Worm (Caenorhabditis elegans) whole organism, young adult: Measurements from ENCODE around the gene C33G8.13.

Experiments used
- D2030.7 ChIP-seq: fragments of 200-800 bp; sonication (Bioruptor generic); IDR thresholded peaks from 2 replicates; pipeline ENCODE4 v1.3.6; 2022; ENCODE audit warnings: missing genetic modification reagents, missing genetic modification characterization, missing compliant biosample characterization
- F39B2.1 ChIP-seq: fragments of 200-800 bp; sonication (Bioruptor generic); IDR thresholded peaks from 2 replicates; pipeline ENCODE4 v1.3.6; 2022; ENCODE audit warnings: missing genetic modification reagents, missing genetic modification characterization, missing compliant biosample characterization
- F49E8.2 ChIP-seq: sonication (generic microtip); optimal IDR thresholded peaks from 3 replicates; lab custom pipeline; 2017; ENCODE audit warnings: missing genetic modification characterization, mild to moderate bottlenecking, missing compliant biosample characterization, antibody characterized with exemption, moderate library complexity; ENCODE audit not compliant: insufficient read depth
- F55B11.4 ChIP-seq: sonication (generic microtip); optimal IDR thresholded peaks from 2 replicates; lab custom pipeline; 2016; ENCODE audit warnings: missing compliant biosample characterization, missing genetic modification characterization, borderline replicate concordance; ENCODE audit not compliant: insufficient read depth
- K12H6.12 ChIP-seq: fragments of 200-800 bp; sonication (Bioruptor generic); optimal IDR thresholded peaks from 2 replicates; lab custom pipeline; 2018; ENCODE audit warnings: mild to moderate bottlenecking, missing genetic modification characterization, missing compliant biosample characterization
- T07F8.4 ChIP-seq: sonication (generic microtip); optimal IDR thresholded peaks from 2 replicates; lab custom pipeline; 2016; ENCODE audit warnings: mild to moderate bottlenecking, missing genetic modification characterization, moderate library complexity, missing compliant biosample characterization
- Y53G8AR.9 ChIP-seq: fragments of 200-800 bp; sonication (Bioruptor generic); conservative IDR thresholded peaks from 2 replicates; pipeline ENCODE4 v1.3.6; 2022; ENCODE audit warnings: missing genetic modification reagents, missing genetic modification characterization, missing compliant biosample characterization
- athp-1 ChIP-seq: sonication (generic microtip); optimal IDR thresholded peaks from 2 replicates; lab custom pipeline; 2017; ENCODE audit warnings: mild to moderate bottlenecking, missing genetic modification characterization, missing compliant biosample characterization
- attf-5 ChIP-seq: fragments of 200-800 bp; sonication (Bioruptor generic); optimal IDR thresholded peaks from 2 replicates; lab custom pipeline; 2018; ENCODE audit warnings: mild to moderate bottlenecking, missing genetic modification characterization, missing compliant biosample characterization
- bed-1 ChIP-seq: fragments of 200-800 bp; sonication (Bioruptor generic); IDR thresholded peaks from 2 replicates; pipeline ENCODE4 v1.3.6; 2022; ENCODE audit warnings: missing genetic modification reagents, missing genetic modification characterization, missing compliant biosample characterization
- bed-2 ChIP-seq: fragments of 200-800 bp; sonication (Bioruptor generic); IDR thresholded peaks from 2 replicates; pipeline ENCODE4 v1.3.6; 2022; ENCODE audit warnings: missing genetic modification reagents, missing genetic modification characterization, missing compliant biosample characterization
- ceh-100 ChIP-seq: fragments of 200-800 bp; sonication (Bioruptor generic); IDR thresholded peaks from 2 replicates; pipeline ENCODE4 v1.3.6; 2022; ENCODE audit warnings: missing genetic modification reagents, missing genetic modification characterization, missing compliant biosample characterization
- ceh-79 ChIP-seq: sonication (generic microtip); optimal IDR thresholded peaks from 2 replicates; lab custom pipeline; 2017; ENCODE audit warnings: mild to moderate bottlenecking, missing genetic modification characterization, missing compliant biosample characterization
- chd-7 ChIP-seq: sonication (generic microtip); optimal IDR thresholded peaks from 2 replicates; lab custom pipeline; 2016; ENCODE audit warnings: mild to moderate bottlenecking, missing genetic modification characterization, moderate library complexity, missing compliant biosample characterization
- dpl-1 ChIP-seq: fragments of 150-350 bp; optimal IDR thresholded peaks from 2 replicates; lab custom pipeline; 2014; ENCODE audit warnings: missing biosample characterization, missing genetic modification reagents, missing genetic modification characterization
- ekl-4 ChIP-seq: fragments of 200-800 bp; sonication (Bioruptor generic); IDR thresholded peaks from 2 replicates; pipeline ENCODE4 v1.3.6; 2022; ENCODE audit warnings: missing genetic modification reagents, missing genetic modification characterization, missing compliant biosample characterization
- ets-4 ChIP-seq: fragments of 200-800 bp; sonication (Bioruptor generic); optimal IDR thresholded peaks from 2 replicates; lab custom pipeline; 2018; ENCODE audit warnings: mild to moderate bottlenecking, missing genetic modification characterization, missing compliant biosample characterization
- him-1 ChIP-seq: sonication (generic microtip); optimal IDR thresholded peaks from 2 replicates; lab custom pipeline; 2016; ENCODE audit warnings: missing genotype, missing genetic modification reagents, missing genetic modification characterization, missing compliant biosample characterization
- hlh-12 ChIP-seq: sonication (generic microtip); optimal IDR thresholded peaks from 2 replicates; lab custom pipeline; 2016; ENCODE audit warnings: missing genetic modification characterization, missing compliant biosample characterization
- hmg-1.2 ChIP-seq: fragments of 200-800 bp; sonication (Bioruptor generic); IDR thresholded peaks from 2 replicates; pipeline ENCODE4 v1.3.6; 2022; ENCODE audit warnings: missing genetic modification reagents, missing genetic modification characterization, missing compliant biosample characterization
- let-607 ChIP-seq, 2 experiments: fragments of 200-800 bp in 1 of 2; sonication (Bioruptor generic) in 1 of 2; sonication (generic microtip) in 1 of 2; optimal IDR thresholded peaks; 2 replicates each; lab custom pipeline; 2016 to 2018; ENCODE audit warnings: mild to moderate bottlenecking in 2 of 2, missing compliant biosample characterization in 2 of 2, missing genetic modification characterization in 2 of 2, moderate library complexity in 2 of 2, missing genotype in 1 of 2
- madf-6 ChIP-seq: fragments of 200-800 bp; sonication (Bioruptor generic); IDR thresholded peaks from 2 replicates; pipeline ENCODE4 v1.3.6; 2022; ENCODE audit warnings: missing genetic modification reagents, missing genetic modification characterization, missing compliant biosample characterization
- nfyb-1 ChIP-seq: fragments of 200-800 bp; sonication (Bioruptor generic); IDR thresholded peaks from 2 replicates; pipeline ENCODE4 v1.3.6; 2022; ENCODE audit warnings: missing genetic modification reagents, missing genetic modification characterization, missing compliant biosample characterization
- nhr-120 ChIP-seq: fragments of 200-800 bp; sonication (Bioruptor generic); IDR thresholded peaks from 2 replicates; pipeline ENCODE4 v1.3.6; 2022; ENCODE audit warnings: missing genetic modification characterization, missing compliant biosample characterization
- nhr-179 ChIP-seq: sonication (generic microtip); optimal IDR thresholded peaks from 2 replicates; lab custom pipeline; 2016; ENCODE audit warnings: mild to moderate bottlenecking, missing genetic modification characterization, missing compliant biosample characterization
- nhr-90 ChIP-seq: sonication (generic microtip); optimal IDR thresholded peaks from 2 replicates; lab custom pipeline; 2016; ENCODE audit warnings: missing genotype, mild to moderate bottlenecking, missing genetic modification characterization, missing compliant biosample characterization
- rcor-1 ChIP-seq: fragments of 200-800 bp; sonication (Bioruptor generic); IDR thresholded peaks from 2 replicates; pipeline ENCODE4 v1.3.6; 2022; ENCODE audit warnings: missing genetic modification reagents, missing genetic modification characterization, missing compliant biosample characterization
- rec-8 ChIP-seq, 2 experiments: sonication (generic microtip); optimal IDR thresholded peaks; 2 replicates each; lab custom pipeline; 2016; ENCODE audit warnings: mild to moderate bottlenecking in 2 of 2, missing genetic modification characterization in 2 of 2, missing genetic modification reagents in 2 of 2, missing genotype in 2 of 2, missing biosample characterization in 1 of 2, missing compliant biosample characterization in 1 of 2, moderate library complexity in 1 of 2
- repo-1 ChIP-seq: sonication (generic microtip); optimal IDR thresholded peaks from 2 replicates; lab custom pipeline; 2017; ENCODE audit warnings: mild to moderate bottlenecking, missing genetic modification characterization, missing compliant biosample characterization
- sdz-38 ChIP-seq: sonication (generic microtip); optimal IDR thresholded peaks from 2 replicates; lab custom pipeline; 2016; ENCODE audit warnings: missing genotype, missing genetic modification characterization, missing compliant biosample characterization
- sea-2 ChIP-seq: fragments of 200-800 bp; sonication (Bioruptor generic); IDR thresholded peaks from 2 replicates; pipeline ENCODE4 v1.3.6; 2022; ENCODE audit warnings: missing genetic modification characterization, missing compliant biosample characterization
- snpc-1.1 ChIP-seq: sonication (generic microtip); optimal IDR thresholded peaks from 2 replicates; lab custom pipeline; 2017; ENCODE audit warnings: missing genetic modification characterization, mild to moderate bottlenecking, missing compliant biosample characterization, antibody characterized with exemption, moderate library complexity, missing genotype, missing genetic modification reagents; ENCODE audit not compliant: insufficient read depth
- snpc-3.4 ChIP-seq: sonication (generic microtip); optimal IDR thresholded peaks from 2 replicates; lab custom pipeline; 2017; ENCODE audit warnings: missing genetic modification characterization, mild to moderate bottlenecking, missing compliant biosample characterization, antibody characterized with exemption, moderate library complexity, missing genotype, missing genetic modification reagents
- snpc-4 ChIP-seq, 5 experiments: fragments of 150-350 bp in 1 of 5; sonication (generic microtip) in 4 of 5; optimal IDR thresholded peaks; 2 replicates each; lab custom pipeline; 2014 to 2018; ENCODE audit warnings: missing genetic modification characterization in 5 of 5, missing biosample characterization in 3 of 5, antibody characterized with exemption in 2 of 5, mild to moderate bottlenecking in 2 of 5, missing compliant biosample characterization in 2 of 5, missing genotype in 2 of 5, moderate library complexity in 2 of 5, missing genetic modification reagents in 1 of 5
- ztf-25 ChIP-seq: fragments of 200-800 bp; sonication (Bioruptor generic); IDR thresholded peaks from 2 replicates; pipeline ENCODE4 v1.3.6; 2022; ENCODE audit warnings: missing genetic modification reagents, missing genetic modification characterization, missing compliant biosample characterization
- ztf-28 ChIP-seq: fragments of 200-800 bp; sonication (Bioruptor generic); IDR thresholded peaks from 2 replicates; pipeline ENCODE4 v1.3.6; 2022; ENCODE audit warnings: missing genetic modification reagents, missing genetic modification characterization, missing compliant biosample characterization

Gene C33G8.13

DNA sequence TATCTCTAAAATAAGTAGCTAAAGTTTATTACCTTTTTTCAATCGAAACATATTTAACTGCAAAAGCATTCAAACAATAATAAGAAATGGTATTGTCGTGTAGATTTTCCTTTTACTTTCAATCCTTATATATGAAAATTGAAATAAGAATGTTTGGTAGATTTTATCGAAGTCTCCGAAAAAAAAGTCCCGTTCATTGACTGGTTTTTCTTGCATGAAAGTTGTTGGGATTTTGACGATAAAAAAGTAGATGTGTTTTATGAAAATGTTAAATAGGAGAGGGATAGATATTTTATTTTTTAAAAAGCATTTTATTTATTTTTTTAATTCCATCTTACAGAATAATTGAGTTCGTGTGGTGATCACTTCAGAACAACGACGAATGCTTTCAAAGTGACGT is at the start of gene C33G8.13:
TSS of gene C33G8.13 (minus strand) at position 101 of the 400 bp plus-strand sequence.
- TF ChIP-seq T07F8.4 (tag; lab: Kevin White, UChicago), result no peak
- no peak for TF ChIP-seq ztf-25 (GFP tag; lab: Robert Waterston, UW)
- TF ChIP-seq nhr-90, result no peak
- no peak for TF ChIP-seq nfyb-1 (GFP tag; lab: Robert Waterston, UW)
- no peak for TF ChIP-seq nhr-120
- no peak for TF ChIP-seq ztf-28
- TF ChIP-seq him-1 (tag; lab: Kevin White, UChicago), result no peak
- no peak for TF ChIP-seq ceh-100
- TF ChIP-seq bed-2 (GFP tag; lab: Robert Waterston, UW), result no peak
- no peak for TF ChIP-seq F39B2.1 (GFP tag; lab: Robert Waterston, UW)
- no peak for TF ChIP-seq F49E8.2
- TF ChIP-seq dpl-1 (GFP tag; lab: Kevin White, UChicago), result no peak
- no peak for TF ChIP-seq ets-4 (GFP tag; lab: Kevin White, UChicago)
- TF ChIP-seq attf-5, result no peak
- no peak for TF ChIP-seq bed-1 (GFP tag; lab: Robert Waterston, UW)
- TF ChIP-seq snpc-1.1, result no peak
- TF ChIP-seq ceh-79 (tag; lab: Kevin White, UChicago), result no peak

DNA sequence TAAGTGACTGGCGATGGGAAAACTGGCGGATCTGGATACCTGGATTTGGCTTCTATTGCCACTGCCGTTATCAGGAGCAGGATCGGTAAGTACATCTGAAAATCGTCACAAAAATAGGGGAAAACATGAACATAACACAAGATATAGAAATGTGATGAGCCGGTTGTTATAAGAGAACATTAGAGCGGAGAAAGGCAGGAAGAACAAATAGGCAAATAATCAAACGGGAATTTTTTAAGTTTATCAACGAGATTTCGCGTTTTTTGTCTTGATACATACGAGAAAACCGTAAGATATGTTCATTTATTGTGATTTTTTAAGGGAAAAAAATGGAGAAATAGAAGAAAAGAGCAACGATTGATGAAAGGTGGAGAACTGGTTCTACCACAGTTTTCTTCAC is 49.5 kb upstream of the C33G8.13 start, which contains the start of gene Y57E12AR.1:
TSS of gene Y57E12AR.1 (minus strand) at position 101 of the 400 bp plus-strand sequence.
- no peak for TF ChIP-seq K12H6.12
- TF ChIP-seq F55B11.4, result no peak
- no peak for TF ChIP-seq D2030.7 (GFP tag; lab: Robert Waterston, UW)
- TF ChIP-seq athp-1 (tag; lab: Kevin White, UChicago), result no peak
- no peak for TF ChIP-seq repo-1
- TF ChIP-seq ceh-100, result no peak
- TF ChIP-seq let-607 (tag; optimal IDR thresholded peaks at IDR 0.05; lab: Kevin White, UChicago), result no peak
- no peak for TF ChIP-seq madf-6 (GFP tag; lab: Robert Waterston, UW)
- TF ChIP-seq sdz-38, result no peak
- TF ChIP-seq hlh-12 (tag; lab: Kevin White, UChicago), result no peak
- TF ChIP-seq nhr-90, result no peak
- TF ChIP-seq ceh-79 (tag; lab: Kevin White, UChicago), result no peak
- no peak for TF ChIP-seq snpc-1.1
- TF ChIP-seq chd-7, result no peak
- no peak for TF ChIP-seq rcor-1 (GFP tag; lab: Robert Waterston, UW)
- TF ChIP-seq sea-2 (GFP tag; lab: Robert Waterston, UW), result no peak
- no peak for TF ChIP-seq Y53G8AR.9 (GFP tag; lab: Robert Waterston, UW)
- no peak for TF ChIP-seq rec-8 (tag; optimal IDR thresholded peaks at IDR 0.05; lab: Kevin White, UChicago)
- no peak for TF ChIP-seq nhr-179 (tag; lab: Kevin White, UChicago)
- TF ChIP-seq, all 124 proteins: peak for 0

DNA sequence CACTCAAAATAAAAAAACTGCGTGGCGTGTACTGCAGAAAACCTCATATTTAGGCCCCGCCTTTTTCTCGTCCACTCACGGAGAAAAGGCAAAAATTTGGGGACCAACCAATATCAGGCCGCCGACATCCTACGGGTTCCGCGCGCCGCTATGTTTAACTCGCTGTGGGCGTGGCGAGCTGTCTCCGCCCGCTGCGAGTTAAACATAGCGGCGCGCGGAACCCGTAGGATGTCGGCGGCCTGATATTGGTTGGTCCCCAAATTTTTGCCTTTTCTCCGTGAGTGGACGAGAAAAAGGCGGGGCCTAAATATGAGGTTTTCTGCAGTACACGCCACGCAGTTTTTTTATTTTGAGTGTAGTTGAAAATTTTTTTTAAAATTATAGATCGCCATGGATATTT is 47.0 kb upstream of the C33G8.13 start, which contains the start of gene tmem-258:
TSS of gene tmem-258 (plus strand) at position 385 of the 400 bp plus-strand sequence.
- TF ChIP-seq snpc-3.4 (tag; lab: Kevin White, UChicago) (peak; percentile 43), ekl-4 (GFP tag; lab: Robert Waterston, UW) (peak; percentile 5; the same call in 1 of the 2 replicates), hmg-1.2 (peak; percentile 43), snpc-1.1 (peak; percentile 88), madf-6 (GFP tag; lab: Robert Waterston, UW) (peak; percentile 36), snpc-4 (GFP tag; optimal IDR thresholded peaks at IDR 0.05; lab: Kevin White, UChicago) (peak; percentile 82), snpc-4 (tag; optimal IDR thresholded peaks at IDR 0.05; lab: Kevin White, UChicago) (peak in 3 of 4 experiments; percentile 88 to 95 (median 94))
